Fruit fly (Drosophila melanogaster) whole organism, prepupa: Measurements from ENCODE around the gene CG8861.

ENCODE experiments used
- Blimp-1 ChIP-seq: fragments of 200-800 bp; sonication (Bioruptor generic); optimal IDR thresholded peaks from 3 replicates; lab custom pipeline; 2017; ENCODE audit warnings: missing biosample characterization, missing genetic modification characterization, mild to moderate bottlenecking, moderate library complexity, missing genetic modification reagents
- CG10631 ChIP-seq: fragments of 200-800 bp; sonication (Bioruptor generic); optimal IDR thresholded peaks from 2 replicates; lab custom pipeline; 2016; ENCODE audit warnings: missing biosample characterization, missing genetic modification characterization
- CG11294 ChIP-seq: fragments of 200-800 bp; sonication (Bioruptor generic); IDR thresholded peaks from 2 replicates; pipeline ENCODE4 v1.3.6; 2022; ENCODE audit warnings: missing biosample characterization, missing genetic modification characterization
- CG1621 ChIP-seq: fragments of 200-800 bp; sonication (Bioruptor generic); optimal IDR thresholded peaks from 3 replicates; lab custom pipeline; 2018; ENCODE audit warnings: missing biosample characterization, mild to moderate bottlenecking, missing genetic modification characterization
- CG32006 ChIP-seq: fragments of 200-800 bp; sonication (Bioruptor generic); optimal IDR thresholded peaks from 3 replicates; lab custom pipeline; 2017; ENCODE audit warnings: missing biosample characterization, mild to moderate bottlenecking, missing genetic modification characterization
- CG34406 ChIP-seq: fragments of 200-800 bp; sonication (Bioruptor generic); optimal IDR thresholded peaks from 3 replicates; lab custom pipeline; 2016; ENCODE audit warnings: missing biosample characterization, missing genetic modification characterization
- CG3919 ChIP-seq: fragments of 200-800 bp; sonication (Bioruptor generic); optimal IDR thresholded peaks from 3 replicates; lab custom pipeline; 2016; ENCODE audit warnings: missing biosample characterization, missing genetic modification characterization
- CG4318 ChIP-seq: fragments of 200-800 bp; sonication (Bioruptor generic); optimal IDR thresholded peaks from 3 replicates; lab custom pipeline; 2017; ENCODE audit warnings: missing biosample characterization, mild to moderate bottlenecking, missing genetic modification characterization
- CG6276 ChIP-seq: fragments of 200-800 bp; sonication (Bioruptor generic); optimal IDR thresholded peaks from 2 replicates; lab custom pipeline; 2017; ENCODE audit warnings: missing biosample characterization, mild to moderate bottlenecking, missing genetic modification characterization
- CG6808 ChIP-seq: fragments of 200-800 bp; sonication (Bioruptor generic); optimal IDR thresholded peaks from 3 replicates; lab custom pipeline; 2017; ENCODE audit warnings: missing biosample characterization, missing genetic modification characterization, mild to moderate bottlenecking, moderate library complexity, missing genetic modification reagents
- CG6854 ChIP-seq: fragments of 200-800 bp; sonication (Bioruptor generic); optimal IDR thresholded peaks from 2 replicates; lab custom pipeline; 2017; ENCODE audit warnings: missing biosample characterization, mild to moderate bottlenecking, missing genetic modification characterization
- CG8119 ChIP-seq: fragments of 200-800 bp; sonication (Bioruptor generic); IDR thresholded peaks from 3 replicates; pipeline ENCODE4 v1.3.6; 2022; ENCODE audit warnings: missing biosample characterization, missing genetic modification characterization
- CG9139 ChIP-seq: fragments of 200-800 bp; sonication (Bioruptor generic); optimal IDR thresholded peaks from 3 replicates; lab custom pipeline; 2017; ENCODE audit warnings: missing biosample characterization, mild to moderate bottlenecking, missing genetic modification characterization
- Eip78C ChIP-seq: fragments of 200-800 bp; sonication (Bioruptor generic); peaks from one replicate; lab custom pipeline; 2016; ENCODE audit warnings: missing biosample characterization, missing genetic modification characterization
- Ets21C ChIP-seq: fragments of 200-800 bp; sonication (Bioruptor generic); optimal IDR thresholded peaks from 3 replicates; lab custom pipeline; 2016; ENCODE audit warnings: missing biosample characterization, missing genetic modification characterization
- Ets96B ChIP-seq: fragments of 200-800 bp; optimal IDR thresholded peaks from 2 replicates; lab custom pipeline; 2019; ENCODE audit warnings: missing biosample characterization, mild to moderate bottlenecking, missing genetic modification characterization, moderate library complexity
- Hr4 ChIP-seq: fragments of 200-800 bp; sonication (Bioruptor generic); optimal IDR thresholded peaks from 3 replicates; lab custom pipeline; 2016; ENCODE audit warnings: missing biosample characterization, missing genetic modification characterization
- Met ChIP-seq: fragments of 200-800 bp; sonication (Bioruptor generic); optimal IDR thresholded peaks from 3 replicates; lab custom pipeline; 2016; ENCODE audit warnings: missing biosample characterization, missing genetic modification characterization
- Smox ChIP-seq: fragments of 200-800 bp; sonication (Bioruptor generic); optimal IDR thresholded peaks from 3 replicates; lab custom pipeline; 2016; ENCODE audit warnings: missing biosample characterization, missing genetic modification characterization
- Sox15 ChIP-seq: fragments of 200-800 bp; sonication (Bioruptor generic); optimal IDR thresholded peaks from 3 replicates; lab custom pipeline; 2016; ENCODE audit warnings: missing biosample characterization, missing genetic modification characterization
- achi ChIP-seq: fragments of 200-800 bp; sonication (Bioruptor generic); optimal IDR thresholded peaks from 3 replicates; lab custom pipeline; 2016; ENCODE audit warnings: missing biosample characterization, missing genetic modification characterization
- cyc ChIP-seq: fragments of 200-800 bp; sonication (Bioruptor generic); optimal IDR thresholded peaks from 3 replicates; lab custom pipeline; 2016; ENCODE audit warnings: missing biosample characterization, missing genetic modification characterization
- eg ChIP-seq: fragments of 200-800 bp; sonication (Bioruptor generic); IDR thresholded peaks from 3 replicates; pipeline ENCODE4 v1.3.6; 2022; ENCODE audit warnings: missing biosample characterization, missing genetic modification characterization
- fd85E ChIP-seq: fragments of 200-800 bp; sonication (Bioruptor generic); optimal IDR thresholded peaks from 3 replicates; lab custom pipeline; 2016; ENCODE audit warnings: missing biosample characterization, missing genetic modification characterization
- fkh ChIP-seq: fragments of 200-800 bp; sonication (Bioruptor generic); optimal IDR thresholded peaks from 3 replicates; lab custom pipeline; 2017; ENCODE audit warnings: missing biosample characterization, mild to moderate bottlenecking, missing genetic modification characterization, moderate library complexity
- pdm3 ChIP-seq: fragments of 200-800 bp; sonication (Bioruptor generic); optimal IDR thresholded peaks from 3 replicates; lab custom pipeline; 2016; ENCODE audit warnings: missing biosample characterization, missing genetic modification characterization
- salr ChIP-seq, 2 experiments: fragments of 200-800 bp; sonication (Bioruptor generic); optimal IDR thresholded peaks; 3 replicates each; lab custom pipeline; 2016 to 2018; ENCODE audit warnings: missing biosample characterization in 2 of 2, missing genetic modification characterization in 2 of 2, mild to moderate bottlenecking in 1 of 2
- spab ChIP-seq: fragments of 200-800 bp; sonication (Bioruptor generic); optimal IDR thresholded peaks from 2 replicates; lab custom pipeline; 2017; ENCODE audit warnings: missing biosample characterization, mild to moderate bottlenecking, missing genetic modification characterization, missing genetic modification reagents
- ss ChIP-seq, 2 experiments: fragments of 200-800 bp; sonication (Bioruptor generic); optimal IDR thresholded peaks; 2 replicates in 1 of 2; 3 replicates in 1 of 2; lab custom pipeline; 2017 to 2018; ENCODE audit warnings: mild to moderate bottlenecking in 2 of 2, missing biosample characterization in 2 of 2, missing genetic modification characterization in 2 of 2, moderate library complexity in 1 of 2
- svp ChIP-seq: fragments of 200-800 bp; sonication (Bioruptor generic); peaks from one replicate; lab custom pipeline; 2016; ENCODE audit warnings: missing biosample characterization, missing genetic modification characterization
- vri ChIP-seq: fragments of 200-800 bp; sonication (Bioruptor generic); optimal IDR thresholded peaks from 3 replicates; lab custom pipeline; 2016; ENCODE audit warnings: missing biosample characterization, mild to moderate bottlenecking, missing genetic modification characterization

CG8861 gene

dm6 chr3R:9339176-9340075 lies 11.1 kb upstream of the CG8861 start (continued):
- TF ChIP-seq spab (GFP tag; lab: Kevin White, UChicago) (peak; percentile 65), Ets96B (tag; lab: Kevin White, UChicago) (peak; percentile 83), fd85E (peak; percentile 12), CG32006 (GFP tag; lab: Kevin White, UChicago) (peak; percentile 85), CG10631 (GFP tag; lab: Kevin White, UChicago) (peak; percentile 81), Blimp-1 (GFP tag; lab: Kevin White, UChicago) (no peak), eg (GFP tag; lab: Robert Waterston, UW) (peak; percentile 87), Eip78C (peak; percentile 97), Hr4 (GFP tag; lab: Kevin White, UChicago) (peak; percentile 89), CG34406 (peak; percentile 58)

- TF ChIP-seq eg (GFP tag; lab: Robert Waterston, UW) (no peak), CG6276 (GFP tag; lab: Kevin White, UChicago) (no peak), Ets21C (GFP tag; lab: Kevin White, UChicago) (no peak), pdm3 (GFP tag; lab: Kevin White, UChicago) (no peak), svp (GFP tag; lab: Kevin White, UChicago) (no peak), CG3919 (no peak), Sox15 (GFP tag; lab: Kevin White, UChicago) (no peak), Smox (GFP tag; lab: Kevin White, UChicago) (no peak), cyc (GFP tag; lab: Kevin White, UChicago) (no peak), salr (GFP tag; optimal IDR thresholded peaks at IDR 0.05; lab: Kevin White, UChicago) (no peak), vri (GFP tag; lab: Kevin White, UChicago) (peak; percentile 91), ss (GFP tag; optimal IDR thresholded peaks at IDR 0.05; lab: Kevin White, UChicago) (peak in 1 of 2 experiments; percentile 48), achi (GFP tag; lab: Kevin White, UChicago) (no peak)
These were observed 10.5 kb upstream of the CG8861 start for dm6 chr3R:9338771-9339170.

- TF ChIP-seq CG11294 (GFP tag; lab: Robert Waterston, UW) (no peak), CG6854 (GFP tag; lab: Kevin White, UChicago) (no peak), CG9139 (GFP tag; lab: Kevin White, UChicago) (no peak), Met (GFP tag; lab: Kevin White, UChicago) (no peak), CG10631 (GFP tag; lab: Kevin White, UChicago) (no peak), Smox (GFP tag; lab: Kevin White, UChicago) (no peak), CG4318 (GFP tag; lab: Kevin White, UChicago) (no peak), Eip78C (peak; percentile 67), CG6808 (GFP tag; lab: Kevin White, UChicago) (no peak), CG1621 (no peak), fkh (peak; percentile 74), CG8119 (GFP tag; lab: Robert Waterston, UW) (no peak), vri (GFP tag; lab: Kevin White, UChicago) (peak; percentile 58)
These were observed 9.3 kb upstream of the CG8861 start for dm6 chr3R:9337402-9338254.
